Worm (Caenorhabditis elegans) whole organism, late embryonic: ENCODE data around the gene algn-1.

Source experiments
- K09A11.1 ChIP-seq: sonication (generic microtip); optimal IDR thresholded peaks from 2 replicates; lab custom pipeline; 2017; ENCODE audit warnings: antibody characterized with exemption, mild to moderate bottlenecking, missing genetic modification characterization, missing compliant biosample characterization; ENCODE audit not compliant: insufficient read depth
- T23F11.4 ChIP-seq: fragments of 200-800 bp; sonication (Bioruptor generic); optimal IDR thresholded peaks from 2 replicates; lab custom pipeline; 2018; ENCODE audit warnings: mild to moderate bottlenecking, missing genetic modification characterization, missing compliant biosample characterization
- ceh-48 ChIP-seq: sonication (generic microtip); optimal IDR thresholded peaks from 2 replicates; lab custom pipeline; 2016; ENCODE audit warnings: missing genetic modification characterization, inconsistent platforms, missing compliant biosample characterization
- elt-2 ChIP-seq: sonication (generic microtip); optimal IDR thresholded peaks from 2 replicates; lab custom pipeline; 2016; ENCODE audit warnings: missing genetic modification reagents, missing genetic modification characterization, missing compliant biosample characterization
- elt-4 ChIP-seq: sonication (generic microtip); optimal IDR thresholded peaks from 2 replicates; lab custom pipeline; 2016; ENCODE audit warnings: missing genetic modification characterization, missing compliant biosample characterization
- ets-4 ChIP-seq: sonication (generic microtip); optimal IDR thresholded peaks from 2 replicates; lab custom pipeline; 2016; ENCODE audit warnings: missing genetic modification characterization, missing compliant biosample characterization
- fkh-10 ChIP-seq: fragments of 150-350 bp; optimal IDR thresholded peaks from 2 replicates; lab custom pipeline; 2014; ENCODE audit warnings: missing biosample characterization, missing genetic modification reagents, missing genetic modification characterization
- fkh-6 ChIP-seq: sonication (generic microtip); optimal IDR thresholded peaks from 2 replicates; lab custom pipeline; 2016; ENCODE audit warnings: missing genetic modification characterization, missing compliant biosample characterization
- gmeb-2 ChIP-seq: sonication (generic microtip); optimal IDR thresholded peaks from 2 replicates; lab custom pipeline; 2016; ENCODE audit warnings: missing genetic modification characterization, inconsistent platforms, missing compliant biosample characterization
- hlh-30 ChIP-seq: sonication (generic microtip); optimal IDR thresholded peaks from 2 replicates; lab custom pipeline; 2017; ENCODE audit warnings: antibody characterized with exemption, missing genetic modification characterization, missing compliant biosample characterization; ENCODE audit not compliant: insufficient read depth
- hlh-6 ChIP-seq: sonication (generic microtip); optimal IDR thresholded peaks from 2 replicates; lab custom pipeline; 2016; ENCODE audit warnings: missing genotype, missing genetic modification characterization, missing compliant biosample characterization
- madf-2 ChIP-seq: sonication (generic microtip); optimal IDR thresholded peaks from 2 replicates; lab custom pipeline; 2017; ENCODE audit warnings: missing genetic modification characterization, missing compliant biosample characterization
- nfya-1 ChIP-seq: sonication (generic microtip); optimal IDR thresholded peaks from 2 replicates; lab custom pipeline; 2017; ENCODE audit warnings: missing genetic modification characterization, mild to moderate bottlenecking, missing compliant biosample characterization, antibody characterized with exemption, moderate library complexity
- syd-9 ChIP-seq: sonication (generic microtip); optimal IDR thresholded peaks from 2 replicates; lab custom pipeline; 2016; ENCODE audit warnings: mild to moderate bottlenecking, missing genetic modification characterization, moderate library complexity, missing compliant biosample characterization

Gene algn-1

ce11 chrIII:6508327-6508726 is 48.4 kb downstream of the algn-1 start:
- no peak for TF ChIP-seq syd-9 (tag; lab: Kevin White, UChicago)
- no peak for TF ChIP-seq K09A11.1 (tag; lab: Kevin White, UChicago)
- TF ChIP-seq hlh-6 (tag; lab: Kevin White, UChicago), result no peak
- no peak for TF ChIP-seq gmeb-2 (tag; lab: Kevin White, UChicago)
- TF ChIP-seq ets-4, result no peak
- TF ChIP-seq T23F11.4 (GFP tag; lab: Kevin White, UChicago), result no peak
- TF ChIP-seq fkh-10, result no peak
- no peak for TF ChIP-seq fkh-6 (tag; lab: Kevin White, UChicago)
- TF ChIP-seq ceh-48 (tag; lab: Kevin White, UChicago), result no peak
- TF ChIP-seq nfya-1 (tag; lab: Kevin White, UChicago), result no peak
- TF ChIP-seq madf-2 (tag; lab: Kevin White, UChicago), result no peak
- TF ChIP-seq, all 69 proteins: peak for 0

ce11 chrIII:6509301-6509700 is 49.4 kb downstream of the algn-1 start:
- TF ChIP-seq elt-4 (tag; lab: Kevin White, UChicago), result no peak
- no peak for TF ChIP-seq hlh-30 (tag; lab: Kevin White, UChicago)
- peak; percentile 63 for TF ChIP-seq elt-2
